Fruit fly (Drosophila melanogaster): ENCODE measurements around the gene CG9515.

CG9515 gene

DNA sequence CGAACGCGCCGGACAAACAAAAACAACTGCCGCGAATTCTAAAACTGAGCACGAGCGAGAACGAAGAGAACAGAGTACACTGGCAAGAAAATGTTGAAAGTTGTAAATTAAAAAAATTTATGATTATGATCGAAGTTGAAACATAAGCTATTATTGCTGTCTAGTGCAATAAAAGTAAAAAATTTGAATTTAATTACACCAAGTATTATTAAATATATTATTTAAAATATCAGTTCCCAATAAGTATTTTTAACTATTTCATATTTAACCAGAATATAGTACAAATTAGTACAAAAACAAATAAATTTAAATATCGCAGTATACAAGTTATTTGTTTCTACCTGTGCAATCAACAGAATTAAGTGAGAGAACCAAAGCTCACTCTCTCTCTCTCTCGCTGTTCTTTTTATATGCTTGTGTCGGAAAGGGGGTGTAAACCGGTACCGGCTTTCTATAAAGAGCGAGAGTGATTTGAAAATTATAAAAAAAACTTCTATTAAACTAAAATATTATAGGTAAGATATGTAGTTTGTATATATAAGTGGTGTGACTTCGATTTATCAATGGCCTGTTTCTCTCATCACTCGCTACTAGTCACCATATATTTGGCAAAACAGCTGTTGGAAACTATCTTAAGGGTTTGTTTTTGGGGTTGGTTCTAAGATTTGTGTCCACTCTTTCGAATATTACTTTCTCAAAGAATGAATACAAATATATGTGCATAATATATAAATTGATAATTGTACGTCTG lies 8.3 kb upstream of the CG9515 start, which contains the start of gene C1GalTA (continued):
- no peak for TF ChIP-seq CG14965 (GFP tag; optimal IDR thresholded peaks at IDR 0.05; ENCODE audit: borderline replicate concordance)
- TF ChIP-seq CG10209 (GFP tag; optimal IDR thresholded peaks at IDR 0.05) = peak; percentile 97
- peak; percentile 37 for TF ChIP-seq CG7786 (GFP tag; optimal IDR thresholded peaks at IDR 0.05)
- TF ChIP-seq Hand (GFP tag; optimal IDR thresholded peaks at IDR 0.05) = peak; percentile 98
- TF ChIP-seq BtbVII (GFP tag; optimal IDR thresholded peaks at IDR 0.05) = peak; percentile 98
- TF ChIP-seq Pdp1 (GFP tag; optimal IDR thresholded peaks at IDR 0.05) = peak; percentile 63 to 74
- TF ChIP-seq pfk (GFP tag; optimal IDR thresholded peaks at IDR 0.05) = no peak

DNA sequence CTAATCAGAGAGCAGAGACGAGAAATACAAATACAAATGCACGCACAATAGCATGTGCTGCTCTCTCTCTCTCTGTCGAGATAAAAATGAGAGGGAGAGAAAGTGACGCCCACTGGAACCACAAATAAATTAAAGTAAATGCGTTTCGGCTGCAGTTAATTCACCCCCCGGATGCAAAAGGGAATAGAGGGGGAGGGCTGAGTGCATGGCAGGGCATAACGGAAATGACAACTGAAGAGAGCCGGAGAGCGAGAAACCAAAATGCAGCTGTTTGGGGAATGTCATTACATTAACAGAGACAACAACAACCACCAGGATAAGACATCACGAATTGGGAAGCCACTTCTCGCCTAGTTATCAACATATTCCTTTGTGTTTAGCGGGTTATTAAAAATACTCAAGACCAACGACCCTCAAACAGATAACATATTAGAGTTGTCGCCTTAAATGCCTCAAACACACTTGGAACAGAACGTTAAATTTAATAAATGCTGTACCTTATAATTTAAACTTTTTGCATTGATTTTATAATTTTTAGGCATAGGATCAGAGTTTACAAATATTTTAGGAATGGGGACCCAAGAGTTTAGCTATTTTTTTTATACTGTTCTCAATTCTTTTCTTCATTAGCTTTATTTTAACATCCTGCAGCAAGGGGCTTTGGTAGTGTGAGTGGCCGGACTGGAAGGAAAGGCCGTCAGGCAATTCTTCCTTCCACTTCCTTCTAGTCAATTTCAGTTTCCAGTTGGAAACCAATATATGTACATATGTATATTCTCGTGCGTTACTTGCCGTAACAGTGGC lies 7.1 kb upstream of the CG9515 start:
- TF ChIP-seq twi (tag; optimal IDR thresholded peaks at IDR 0.05) (no peak), CG2712 (tag; optimal IDR thresholded peaks at IDR 0.05) (peak; percentile 11), Sry-β (GFP tag; optimal IDR thresholded peaks at IDR 0.05) (no peak), mam (GFP tag; optimal IDR thresholded peaks at IDR 0.05) (no peak), CG6272 (GFP tag; IDR thresholded peaks at IDR 0.05) (no peak), onecut (GFP tag; IDR thresholded peaks at IDR 0.05) (no peak), bigmax (GFP tag; optimal IDR thresholded peaks at IDR 0.05) (no peak), lbe (GFP tag; optimal IDR thresholded peaks at IDR 0.05) (peak; percentile 46), Atf-2 (GFP tag; optimal IDR thresholded peaks at IDR 0.05) (no peak), CG4707 (GFP tag; optimal IDR thresholded peaks at IDR 0.05) (no peak), CG10431 (GFP tag; optimal IDR thresholded peaks at IDR 0.05) (peak; percentile 15), Awh (GFP tag; IDR thresholded peaks at IDR 0.05) (peak; percentile 29; the same call in 1 of the 2 replicates), CG7745 (tag; optimal IDR thresholded peaks at IDR 0.05) (peak; percentile 63), Tbp (GFP tag; optimal IDR thresholded peaks at IDR 0.05) (no peak), ato (GFP tag; IDR thresholded peaks at IDR 0.05; ENCODE audit: partially characterized antibody) (no peak), Nf-YB (GFP tag; optimal IDR thresholded peaks at IDR 0.05) (no peak), trh (GFP tag; optimal IDR thresholded peaks at IDR 0.05) (no peak), crp (GFP tag; optimal IDR thresholded peaks at IDR 0.05) (no peak), vnd (GFP tag; IDR thresholded peaks at IDR 0.05; ENCODE audit: partially characterized antibody) (no peak), Adf1 (GFP tag; IDR thresholded peaks at IDR 0.05) (no peak), nmo (GFP tag; optimal IDR thresholded peaks at IDR 0.05) (peak; percentile 20), CG6175 (GFP tag; IDR thresholded peaks at IDR 0.05) (no peak), CG7271 (tag; optimal IDR thresholded peaks at IDR 0.05) (no peak), CG8359 (GFP tag; optimal IDR thresholded peaks at IDR 0.05; ENCODE audit: borderline replicate concordance) (no peak), CG17186 (GFP tag; optimal IDR thresholded peaks at IDR 0.05) (no peak), Mrtf (GFP tag; IDR thresholded peaks at IDR 0.05) (no peak), CG30403 (GFP tag; optimal IDR thresholded peaks at IDR 0.05) (peak; percentile 2), D19B (GFP tag; optimal IDR thresholded peaks at IDR 0.05) (no peak), grn (GFP tag; optimal IDR thresholded peaks at IDR 0.05) (no peak), Hand (GFP tag; optimal IDR thresholded peaks at IDR 0.05) (no peak), Poxn (GFP tag; IDR thresholded peaks at IDR 0.05) (no peak), knrl (GFP tag; IDR thresholded peaks at IDR 0.05; ENCODE audit: partially characterized antibody) (no peak), CG18619 (GFP tag; optimal IDR thresholded peaks at IDR 0.05) (no peak), CG10274 (GFP tag; optimal IDR thresholded peaks at IDR 0.05) (peak; percentile 95), vvl (GFP tag; IDR thresholded peaks at IDR 0.05) (no peak; the same call in 1 of the 2 replicates), CG6683 (GFP tag; optimal IDR thresholded peaks at IDR 0.05) (no peak), Sox100B (GFP tag; optimal IDR thresholded peaks at IDR 0.05) (no peak), CG11560 (tag; IDR thresholded peaks at IDR 0.05) (no peak), CG7786 (GFP tag; optimal IDR thresholded peaks at IDR 0.05) (no peak), tio (GFP tag; optimal IDR thresholded peaks at IDR 0.05) (peak; percentile 13)
